Worm (Caenorhabditis elegans) whole organism, L4/young adult: ENCODE data around the gene F52H2.3.

Experiments
- W03F9.2 ChIP-seq: fragments of 150-350 bp; optimal IDR thresholded peaks from 2 replicates; lab custom pipeline; 2014; ENCODE audit warnings: missing biosample characterization, missing genetic modification characterization
- dao-5 ChIP-seq: sonication (generic microtip); optimal IDR thresholded peaks from 2 replicates; lab custom pipeline; 2016; ENCODE audit warnings: missing genotype, missing genetic modification characterization, moderate library complexity, missing compliant biosample characterization
- him-1 ChIP-seq: sonication (generic microtip); optimal IDR thresholded peaks from 2 replicates; lab custom pipeline; 2016; ENCODE audit warnings: missing genotype, missing genetic modification reagents, missing genetic modification characterization, missing compliant biosample characterization

Gene F52H2.3

ce11 chrX:2559399-2559798 is 18.5 kb upstream of the F52H2.3 start:
- TF ChIP-seq him-1 (tag; lab: Kevin White, UChicago), result peak; percentile 7
- TF ChIP-seq W03F9.2, result no peak
- TF ChIP-seq dao-5 (tag; lab: Kevin White, UChicago), result no peak

- TF ChIP-seq W03F9.2, result peak; percentile 62
- peak; percentile 88 for TF ChIP-seq him-1 (tag; lab: Kevin White, UChicago)
- TF ChIP-seq dao-5 (tag; lab: Kevin White, UChicago), result peak; percentile 80
Observed at ce11 chrX:2553433-2553860, 12.6 kb upstream of the F52H2.3 start.

- TF ChIP-seq dao-5 (tag; lab: Kevin White, UChicago) (no peak), W03F9.2 (no peak), him-1 (tag; lab: Kevin White, UChicago) (no peak)
Observed at ce11 chrX:2552210-2552674, 11.4 kb upstream of the F52H2.3 start, which contains the start of gene aat-3. Gene aat-3, plus strand, starts transcription at chrX:2552260.

ce11 chrX:2551450-2551849 is 10.6 kb upstream of the F52H2.3 start:
- TF ChIP-seq dao-5 (tag; lab: Kevin White, UChicago) (no peak), W03F9.2 (no peak), him-1 (tag; lab: Kevin White, UChicago) (no peak)

- TF ChIP-seq him-1 (tag; lab: Kevin White, UChicago), result no peak
- TF ChIP-seq W03F9.2, result no peak
- TF ChIP-seq dao-5 (tag; lab: Kevin White, UChicago), result no peak
Observed at ce11 chrX:2550665-2551064, 9.8 kb upstream of the F52H2.3 start.

ce11 chrX:2549322-2549721 is 8.5 kb upstream of the F52H2.3 start:
- peak; percentile 7 for TF ChIP-seq W03F9.2
- TF ChIP-seq him-1 (tag; lab: Kevin White, UChicago), result peak; percentile 69
- peak; percentile 52 for TF ChIP-seq dao-5 (tag; lab: Kevin White, UChicago)

DNA sequence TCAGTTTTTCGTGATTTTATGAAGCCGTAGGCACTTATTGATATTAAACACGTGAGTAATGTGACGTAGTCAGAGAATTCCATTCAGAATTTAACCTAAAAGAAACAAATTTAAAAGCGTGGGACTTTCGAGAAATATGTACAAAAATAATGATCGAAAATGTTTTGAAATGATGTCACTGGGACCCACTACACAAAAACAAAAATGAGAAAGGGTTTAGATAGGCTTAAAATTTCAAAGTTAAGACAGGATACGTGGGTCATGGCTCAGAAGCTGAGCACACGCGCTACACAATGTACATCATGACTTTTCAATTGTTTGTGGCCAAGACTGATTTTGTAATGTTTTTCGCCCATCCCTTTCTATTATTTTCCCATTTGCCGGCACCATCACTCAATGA is 8.0 kb upstream of the F52H2.3 start, which contains the start of gene smvt-1:
smvt-1 (minus strand) TSS at position 101 of the 400 bp plus-strand sequence.
- no peak for TF ChIP-seq him-1 (tag; lab: Kevin White, UChicago)
- no peak for TF ChIP-seq W03F9.2
- no peak for TF ChIP-seq dao-5 (tag; lab: Kevin White, UChicago)

- TF ChIP-seq dao-5 (tag; lab: Kevin White, UChicago), result no peak
- TF ChIP-seq him-1 (tag; lab: Kevin White, UChicago), result no peak
- no peak for TF ChIP-seq W03F9.2
Observed at ce11 chrX:2544645-2545044, 3.8 kb upstream of the F52H2.3 start.

DNA sequence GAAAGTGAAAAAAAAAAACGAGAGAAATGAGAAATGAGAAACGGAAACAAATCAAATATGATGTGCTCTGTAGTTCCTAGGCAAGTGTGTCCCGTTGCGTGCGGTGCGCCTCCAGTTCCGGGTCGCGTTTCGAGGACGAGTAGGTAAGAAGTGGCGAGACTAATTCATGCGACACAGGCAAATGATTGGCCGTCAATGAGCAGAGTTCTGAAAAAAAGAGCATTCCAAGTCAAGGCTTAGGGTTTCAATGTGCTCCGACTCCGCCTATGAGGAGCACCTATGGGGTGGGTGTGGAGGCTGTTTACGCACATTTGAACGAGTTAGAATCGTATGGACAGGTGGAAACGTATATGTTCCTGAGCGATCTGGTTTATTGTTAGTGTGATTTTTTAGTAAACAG is 2.5 kb upstream of the F52H2.3 start:
- TF ChIP-seq him-1 (tag; lab: Kevin White, UChicago) (no peak), W03F9.2 (no peak), dao-5 (tag; lab: Kevin White, UChicago) (no peak)

ce11 chrX:2538713-2539112 is 2.1 kb downstream of the F52H2.3 start:
- TF ChIP-seq dao-5 (tag; lab: Kevin White, UChicago), result no peak
- TF ChIP-seq him-1 (tag; lab: Kevin White, UChicago), result no peak
- no peak for TF ChIP-seq W03F9.2

DNA sequence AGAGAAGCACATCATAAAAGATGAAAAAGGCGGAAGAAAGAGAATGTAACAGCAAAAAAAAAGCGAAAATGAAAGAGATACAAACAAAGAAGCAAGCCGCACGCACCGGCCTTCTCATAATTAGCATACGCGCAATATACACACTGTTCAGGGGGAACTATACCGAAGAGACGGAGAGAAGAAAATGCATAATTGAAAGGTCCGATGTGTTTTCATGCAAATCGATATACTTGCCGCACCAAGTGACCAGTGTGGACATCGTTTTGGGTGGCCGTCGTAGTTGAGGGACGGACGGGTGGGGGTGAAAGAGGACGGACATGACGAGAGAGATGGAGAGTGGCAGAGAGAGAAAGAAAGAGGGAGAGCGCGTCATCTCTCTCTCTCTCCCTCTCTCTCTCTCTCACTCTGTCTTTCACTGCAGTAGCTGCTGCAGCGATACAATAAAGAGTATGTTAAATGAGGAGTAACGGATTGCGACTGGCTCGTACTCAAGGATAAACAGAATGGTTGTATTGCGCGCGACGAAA is 4.5 kb downstream of the F52H2.3 start:
- TF ChIP-seq him-1 (tag; lab: Kevin White, UChicago) (peak; percentile 47), dao-5 (tag; lab: Kevin White, UChicago) (no peak), W03F9.2 (no peak)

- TF ChIP-seq him-1 (tag; lab: Kevin White, UChicago), result no peak
- no peak for TF ChIP-seq dao-5 (tag; lab: Kevin White, UChicago)
- no peak for TF ChIP-seq W03F9.2
Observed at ce11 chrX:2532357-2532756, 8.5 kb downstream of the F52H2.3 start, which contains the start of gene tbc-12. Gene tbc-12, minus strand, starts transcription at chrX:2532457.

ce11 chrX:2531276-2531675 is 9.6 kb downstream of the F52H2.3 start:
- TF ChIP-seq W03F9.2 (peak; percentile 19), him-1 (tag; lab: Kevin White, UChicago) (no peak), dao-5 (tag; lab: Kevin White, UChicago) (peak; percentile 42)

- no peak for TF ChIP-seq W03F9.2
- TF ChIP-seq him-1 (tag; lab: Kevin White, UChicago), result peak; percentile 45
- TF ChIP-seq dao-5 (tag; lab: Kevin White, UChicago), result peak; percentile 12
Observed at ce11 chrX:2527877-2528276, 13.0 kb downstream of the F52H2.3 start.

ce11 chrX:2527194-2527593 is 13.7 kb downstream of the F52H2.3 start:
- TF ChIP-seq dao-5 (tag; lab: Kevin White, UChicago) (no peak), W03F9.2 (no peak), him-1 (tag; lab: Kevin White, UChicago) (no peak)
